Worm (Caenorhabditis elegans) whole organism, L2 larva: Measurements from ENCODE around the gene swm-1.

Experiments
- R02D3.7 ChIP-seq: fragments of 150-350 bp; optimal IDR thresholded peaks from 2 replicates; lab custom pipeline; 2014; ENCODE audit warnings: missing biosample characterization, missing genetic modification characterization
- ama-1 ChIP-seq: fragments of 150-350 bp; optimal IDR thresholded peaks from 2 replicates; lab custom pipeline; 2018; ENCODE audit warnings: inconsistent platforms
- blmp-1 ChIP-seq: sonication (generic microtip); optimal IDR thresholded peaks from 2 replicates; lab custom pipeline; 2017; ENCODE audit warnings: missing genetic modification characterization, mild to moderate bottlenecking, missing compliant biosample characterization, antibody characterized with exemption, moderate library complexity; ENCODE audit not compliant: insufficient read depth
- ceh-16 ChIP-seq: fragments of 150-350 bp; optimal IDR thresholded peaks from 2 replicates; lab custom pipeline; 2014; ENCODE audit warnings: missing biosample characterization, missing genetic modification characterization
- lin-11 ChIP-seq: fragments of 150-350 bp; sonication (generic microtip); optimal IDR thresholded peaks from 2 replicates; lab custom pipeline; 2014; ENCODE audit warnings: missing biosample characterization, missing genetic modification characterization, inconsistent platforms, mixed read lengths
- nhr-11 ChIP-seq: fragments of 150-350 bp; optimal IDR thresholded peaks from 2 replicates; lab custom pipeline; 2014; ENCODE audit warnings: missing biosample characterization, missing genetic modification characterization
- nhr-77 ChIP-seq: fragments of 150-350 bp; optimal IDR thresholded peaks from 2 replicates; lab custom pipeline; 2014; ENCODE audit warnings: missing biosample characterization, missing genetic modification characterization
- unc-55 ChIP-seq: fragments of 150-350 bp; sonication (generic microtip); optimal IDR thresholded peaks from 3 replicates; lab custom pipeline; 2014; ENCODE audit warnings: missing biosample characterization, missing genetic modification reagents, missing genetic modification characterization
- unc-62 ChIP-seq: fragments of 150-350 bp; optimal IDR thresholded peaks from 2 replicates; lab custom pipeline; 2014; ENCODE audit warnings: missing biosample characterization, missing genetic modification reagents, missing genetic modification characterization
- zag-1 ChIP-seq: fragments of 150-350 bp; optimal IDR thresholded peaks from 2 replicates; lab custom pipeline; 2014; ENCODE audit warnings: missing biosample characterization, missing genetic modification characterization
- ztf-11 ChIP-seq: sonication (generic microtip); optimal IDR thresholded peaks from 2 replicates; lab custom pipeline; 2017; ENCODE audit warnings: missing biosample characterization, missing genetic modification characterization

ce11 chrV:9065001-9065400 is 10.3 kb upstream of the swm-1 start:
- TF ChIP-seq nhr-11 (no peak), unc-55 (no peak), ztf-11 (no peak), zag-1 (tag; lab: Kevin White, UChicago) (no peak), unc-62 (GFP tag; lab: Kevin White, UChicago) (no peak), blmp-1 (no peak), ama-1 (lab: Kevin White, UChicago) (no peak), R02D3.7 (no peak), nhr-77 (tag; lab: Kevin White, UChicago) (no peak), lin-11 (tag; lab: Kevin White, UChicago) (no peak), ceh-16 (tag; lab: Kevin White, UChicago) (no peak)
